Fruit fly (Drosophila melanogaster): Measurements from ENCODE around the gene CG43074.

DNA sequence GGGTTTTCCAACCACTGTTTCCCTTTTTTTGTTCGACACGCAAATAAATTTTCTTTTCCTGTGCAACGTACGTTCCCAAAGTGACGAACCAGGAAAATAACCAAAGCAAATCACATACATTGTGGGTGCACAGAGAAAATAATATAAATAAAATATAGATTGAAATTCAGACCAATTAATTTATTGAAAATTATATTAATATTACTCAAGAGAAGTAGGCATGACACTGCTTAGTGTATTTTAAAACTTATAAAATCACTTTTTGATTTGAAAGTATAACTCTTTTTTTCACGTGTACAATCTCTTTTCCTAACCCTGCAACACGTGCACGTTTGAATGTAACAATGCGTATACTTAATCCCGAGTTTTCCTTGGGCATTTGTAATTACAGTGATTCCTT is 12.1 kb upstream of the CG43074 start:
- TF ChIP-seq CG10669 (GFP tag; optimal IDR thresholded peaks at IDR 0.05) (no peak), Eip78C (GFP tag) (peak; percentile 55), CG1621 (tag; optimal IDR thresholded peaks at IDR 0.05) (no peak), Met (GFP tag; optimal IDR thresholded peaks at IDR 0.05) (no peak), CG34406 (GFP tag; optimal IDR thresholded peaks at IDR 0.05) (no peak), CG6163 (GFP tag; IDR thresholded peaks at IDR 0.05) (no peak), Sox15 (GFP tag; optimal IDR thresholded peaks at IDR 0.05) (no peak), OdsH (GFP tag; optimal IDR thresholded peaks at IDR 0.05) (no peak), cyc (GFP tag; optimal IDR thresholded peaks at IDR 0.05) (no peak)
